Fruit fly (Drosophila melanogaster): ENCODE measurements around the gene oc.

dm6 chrX:8658047-8658446 lies 7.6 kb upstream of the oc start:
- TF ChIP-seq Tbp (GFP tag; optimal IDR thresholded peaks at IDR 0.05) (no peak), sd (tag; optimal IDR thresholded peaks at IDR 0.05) (no peak), Hr39 (optimal IDR thresholded peaks at IDR 0.05) (no peak), CG12744 (GFP tag; optimal IDR thresholded peaks at IDR 0.05) (no peak)
